Worm (Caenorhabditis elegans): ENCODE data around the gene twk-22.

- TF ChIP-seq xnd-1 (tag; optimal IDR thresholded peaks at IDR 0.05) = no peak
- TF ChIP-seq lsy-27 (tag; optimal IDR thresholded peaks at IDR 0.05; ENCODE audit: borderline replicate concordance, insufficient read depth) = no peak
- no peak for TF ChIP-seq nhr-27 (tag; optimal IDR thresholded peaks at IDR 0.05)
- TF ChIP-seq unc-62 (GFP tag; optimal IDR thresholded peaks at IDR 0.05) = no peak
- TF ChIP-seq ztf-25 (GFP tag; IDR thresholded peaks at IDR 0.05) = no peak
These were observed 43.0 kb upstream of the twk-22 start for ce11 chrX:16263287-16263686.

Measured in whole organism, young adult.